Worm (Caenorhabditis elegans) whole organism, late embryonic: ENCODE results near the gene elt-6.

ENCODE experiments used
- che-1 ChIP-seq: sonication (generic microtip); optimal IDR thresholded peaks from 2 replicates; lab custom pipeline; 2016; ENCODE audit warnings: mild to moderate bottlenecking, missing genetic modification characterization, missing compliant biosample characterization
- elt-2 ChIP-seq: sonication (generic microtip); optimal IDR thresholded peaks from 2 replicates; lab custom pipeline; 2016; ENCODE audit warnings: missing genetic modification reagents, missing genetic modification characterization, missing compliant biosample characterization
- gmeb-2 ChIP-seq: sonication (generic microtip); optimal IDR thresholded peaks from 2 replicates; lab custom pipeline; 2016; ENCODE audit warnings: missing genetic modification characterization, inconsistent platforms, missing compliant biosample characterization
- hlh-6 ChIP-seq: sonication (generic microtip); optimal IDR thresholded peaks from 2 replicates; lab custom pipeline; 2016; ENCODE audit warnings: missing genotype, missing genetic modification characterization, missing compliant biosample characterization
- nfya-1 ChIP-seq: sonication (generic microtip); optimal IDR thresholded peaks from 2 replicates; lab custom pipeline; 2017; ENCODE audit warnings: missing genetic modification characterization, mild to moderate bottlenecking, missing compliant biosample characterization, antibody characterized with exemption, moderate library complexity
- odd-2 ChIP-seq: sonication (generic microtip); optimal IDR thresholded peaks from 2 replicates; lab custom pipeline; 2017; ENCODE audit warnings: antibody characterized with exemption, mild to moderate bottlenecking, missing genetic modification characterization, missing compliant biosample characterization
- pag-3 ChIP-seq: sonication (generic microtip); optimal IDR thresholded peaks from 2 replicates; lab custom pipeline; 2016; ENCODE audit warnings: missing compliant biosample characterization, missing genetic modification characterization, borderline replicate concordance
- unc-3 ChIP-seq, 2 experiments: fragments of 200-800 bp in 1 of 2; sonication (Bioruptor generic) in 1 of 2; sonication (generic microtip) in 1 of 2; conservative IDR thresholded peaks in 1 of 2; optimal IDR thresholded peaks in 1 of 2; 2 replicates each; pipeline versions ENCODE4 v1.3.6 to Lab custom; 2016 to 2022; ENCODE audit warnings: missing compliant biosample characterization in 2 of 2, missing genetic modification characterization in 2 of 2, missing genetic modification reagents in 1 of 2

DNA sequence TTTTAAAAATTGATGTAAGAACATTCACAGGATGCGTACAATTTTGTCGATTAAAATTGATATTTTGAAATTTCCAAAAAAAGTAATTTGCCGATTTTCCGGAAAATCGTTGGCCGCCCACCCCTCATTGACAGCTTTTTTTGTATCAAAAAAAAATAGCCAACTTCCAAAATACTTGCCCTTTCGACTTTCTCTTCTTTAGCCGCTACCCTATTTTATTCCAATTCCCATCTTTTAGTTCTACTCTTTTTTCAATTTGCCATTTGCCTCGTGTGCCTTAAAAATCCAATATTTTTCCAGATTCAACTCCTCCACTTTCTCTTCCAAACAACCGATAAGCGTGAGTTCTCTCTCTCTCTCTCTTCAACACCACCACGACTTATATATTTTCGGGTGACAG, 15.8 kb upstream of the elt-6 start, which contains the start of gene egl-18:
- no peak for TF ChIP-seq elt-2 (tag; lab: Kevin White, UChicago)
- TF ChIP-seq pag-3 (tag; lab: Kevin White, UChicago): no peak
- TF ChIP-seq odd-2 (tag; lab: Kevin White, UChicago): no peak
- no peak for TF ChIP-seq nfya-1 (tag; lab: Kevin White, UChicago)
- TF ChIP-seq gmeb-2: no peak
- no peak for TF ChIP-seq che-1 (tag; lab: Kevin White, UChicago)
- TF ChIP-seq hlh-6 (tag; lab: Kevin White, UChicago): no peak
- no peak for TF ChIP-seq unc-3 (GFP tag; conservative IDR thresholded peaks at IDR 0.05; lab: Robert Waterston, UW)
- TF ChIP-seq unc-3 (tag; optimal IDR thresholded peaks at IDR 0.05; lab: Kevin White, UChicago): no peak
